Worm (Caenorhabditis elegans): ENCODE data around the gene Y75B8A.32.
A peak's percentile ranks its signal among the peaks of the same experiment; 100 is the strongest.

- TF ChIP-seq W03F9.2 (tag; optimal IDR thresholded peaks at IDR 0.05), result peak; percentile 9
- no peak for TF ChIP-seq him-1 (tag; optimal IDR thresholded peaks at IDR 0.05)
- TF ChIP-seq dao-5 (tag; optimal IDR thresholded peaks at IDR 0.05), result no peak
Measured at ce11 chrIII:12377198-12377662, 18.9 kb upstream of the Y75B8A.32 start, which contains the start of gene pph-4.2.

All from whole organism, L4/young adult.